Worm (Caenorhabditis elegans) whole organism, L4 larva: ENCODE results near the gene C27A2.7.

Experiments used
- aly-2 ChIP-seq: sonication (generic microtip); optimal IDR thresholded peaks from 2 replicates; lab custom pipeline; 2018; ENCODE audit warnings: missing biosample characterization, missing genetic modification characterization
- egl-27 ChIP-seq: sonication (generic microtip); optimal IDR thresholded peaks from 3 replicates; lab custom pipeline; 2017; ENCODE audit warnings: missing biosample characterization, missing genetic modification reagents, missing genetic modification characterization
- fkh-10 ChIP-seq: fragments of 150-350 bp; optimal IDR thresholded peaks from 2 replicates; lab custom pipeline; 2014; ENCODE audit warnings: missing biosample characterization, missing genetic modification reagents, missing genetic modification characterization
- madf-5 ChIP-seq, 2 experiments: fragments of 200-800 bp; sonication (Bioruptor generic); IDR thresholded peaks; 2 replicates each; pipeline ENCODE4 v1.3.6; 2022; ENCODE audit warnings: missing compliant biosample characterization in 2 of 2, missing genetic modification characterization in 2 of 2
- mxl-2 ChIP-seq: fragments of 200-800 bp; sonication (Bioruptor generic); conservative IDR thresholded peaks from 2 replicates; pipeline ENCODE4 v1.3.6; 2022; ENCODE audit warnings: missing genetic modification reagents, missing genetic modification characterization, missing compliant biosample characterization
- nhr-11 ChIP-seq: fragments of 150-350 bp; optimal IDR thresholded peaks from 2 replicates; lab custom pipeline; 2014; ENCODE audit warnings: missing biosample characterization, missing genetic modification characterization
- pha-4 ChIP-seq, 2 experiments: fragments of 150-350 bp in 1 of 2; fragments of 200-800 bp in 1 of 2; sonication (Bioruptor generic) in 1 of 2; IDR thresholded peaks in 1 of 2; optimal IDR thresholded peaks in 1 of 2; 2 replicates each; pipeline versions ENCODE4 v1.3.6 to Lab custom; 2014 to 2022; ENCODE audit warnings: missing genetic modification characterization in 2 of 2, missing genetic modification reagents in 2 of 2, missing biosample characterization in 1 of 2, missing compliant biosample characterization in 1 of 2
- ztf-11 ChIP-seq: fragments of 150-350 bp; optimal IDR thresholded peaks from 2 replicates; lab custom pipeline; 2014; ENCODE audit warnings: missing biosample characterization, missing genetic modification characterization

DNA sequence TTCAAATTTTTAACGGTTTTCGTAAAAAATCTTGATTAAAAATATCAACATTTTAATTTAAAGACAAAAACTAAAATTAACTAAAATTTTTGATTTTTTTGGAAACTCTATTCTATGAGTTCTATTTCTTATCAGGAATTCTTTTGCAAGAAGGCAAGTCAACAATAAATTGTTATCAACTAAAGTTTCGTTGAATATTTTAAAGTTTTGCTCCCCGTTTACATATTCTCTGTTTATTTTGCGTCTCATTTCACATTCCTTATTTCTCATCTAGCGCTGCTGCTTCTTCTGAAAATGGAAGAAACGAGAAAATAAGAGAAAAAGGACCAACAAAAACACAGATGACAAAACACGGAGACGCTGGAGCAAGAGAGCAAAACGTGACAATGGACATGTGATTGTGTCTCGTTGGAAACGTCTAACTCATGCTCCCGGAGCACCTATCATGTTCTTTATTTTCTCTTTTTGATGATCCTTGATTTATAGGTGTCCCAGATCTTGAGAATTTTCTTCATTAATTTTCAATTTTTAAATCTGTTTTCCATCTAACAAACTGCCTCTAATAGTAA is 50.6 kb downstream of the C27A2.7 start:
- TF ChIP-seq mxl-2 (GFP tag; lab: Robert Waterston, UW) (no peak), ztf-11 (no peak), nhr-11 (no peak), aly-2 (tag; lab: Kevin White, UChicago) (no peak), pha-4 (GFP tag; IDR thresholded peaks at IDR 0.05; lab: Robert Waterston, UW) (no peak), pha-4 (tag; optimal IDR thresholded peaks at IDR 0.05; lab: Kevin White, UChicago) (no peak), fkh-10 (GFP tag; lab: Kevin White, UChicago) (no peak), madf-5 (GFP tag; IDR thresholded peaks at IDR 0.05; lab: Robert Waterston, UW) (no peak), egl-27 (no peak)
